Worm (Caenorhabditis elegans): ENCODE measurements around the gene math-8.

math-8 gene

ce11 chrII:1851716-1852115 lies 37.3 kb downstream of the math-8 start (continued):
- TF ChIP-seq ekl-4 (GFP tag; IDR thresholded peaks at IDR 0.05) (no peak), rcor-1 (GFP tag; IDR thresholded peaks at IDR 0.05) (no peak), mel-28 (tag; optimal IDR thresholded peaks at IDR 0.05; ENCODE audit: borderline replicate concordance) (no peak), madf-3 (GFP tag; IDR thresholded peaks at IDR 0.05) (no peak), mxl-1 (tag; optimal IDR thresholded peaks at IDR 0.05) (no peak), unc-62 (GFP tag; optimal IDR thresholded peaks at IDR 0.05) (no peak), tbp1 (GFP tag; optimal IDR thresholded peaks at IDR 0.05) (peak; percentile 42), Y79H2A.3 (GFP tag; conservative IDR thresholded peaks at IDR 0.05) (no peak), nhr-80 (tag; optimal IDR thresholded peaks at IDR 0.05) (peak; percentile 91), B0019.2 (GFP tag; conservative IDR thresholded peaks at IDR 0.05) (no peak), Y56A3A.18 (GFP tag; IDR thresholded peaks at IDR 0.05) (no peak), madf-8 (GFP tag; conservative IDR thresholded peaks at IDR 0.05) (no peak), dpl-1 (GFP tag; optimal IDR thresholded peaks at IDR 0.05) (no peak), ztf-22 (GFP tag; optimal IDR thresholded peaks at IDR 0.05) (peak; percentile 82), him-1 (tag; optimal IDR thresholded peaks at IDR 0.05) (no peak), attf-5 (GFP tag; optimal IDR thresholded peaks at IDR 0.05) (no peak), Y67H2A.10 (GFP tag; conservative IDR thresholded peaks at IDR 0.05) (no peak), bed-1 (GFP tag; IDR thresholded peaks at IDR 0.05) (no peak), madf-6 (GFP tag; IDR thresholded peaks at IDR 0.05) (no peak), ztf-26 (tag; optimal IDR thresholded peaks at IDR 0.05) (peak; percentile 7)

- TF ChIP-seq die-1 (tag; optimal IDR thresholded peaks at IDR 0.05): no peak
- TF ChIP-seq T26A5.8 (tag; optimal IDR thresholded peaks at IDR 0.05): no peak
- no peak for TF ChIP-seq snpc-1.1 (tag; optimal IDR thresholded peaks at IDR 0.05; ENCODE audit: insufficient read depth)
- TF ChIP-seq hmg-20 (GFP tag; IDR thresholded peaks at IDR 0.05): no peak
- TF ChIP-seq ZK185.1 (tag; optimal IDR thresholded peaks at IDR 0.05; ENCODE audit: poor library complexity, severe bottlenecking): no peak
- no peak for TF ChIP-seq zfh-2 (GFP tag; conservative IDR thresholded peaks at IDR 0.05)
- no peak for TF ChIP-seq somi-1 (GFP tag; optimal IDR thresholded peaks at IDR 0.05)
- no peak for TF ChIP-seq F22D6.2 (tag; optimal IDR thresholded peaks at IDR 0.05)
- TF ChIP-seq ekl-4 (GFP tag; IDR thresholded peaks at IDR 0.05): no peak
- TF ChIP-seq ets-4 (GFP tag; optimal IDR thresholded peaks at IDR 0.05): no peak
- TF ChIP-seq K11D2.4 (GFP tag; IDR thresholded peaks at IDR 0.05): no peak
- TF ChIP-seq hsf-1 (GFP tag; IDR thresholded peaks at IDR 0.05): no peak
Observed at ce11 chrII:1850840-1851294, 38.1 kb downstream of the math-8 start, which contains the start of gene C52E2.3. TSS of gene C52E2.3 (plus strand) at chrII:1851244.

- TF ChIP-seq ZK185.1 (tag; optimal IDR thresholded peaks at IDR 0.05; ENCODE audit: poor library complexity, severe bottlenecking): no peak
- TF ChIP-seq rpc-1 (optimal IDR thresholded peaks at IDR 0.05): no peak
- TF ChIP-seq rpc-1 (tag; optimal IDR thresholded peaks at IDR 0.05): no peak
- no peak for TF ChIP-seq sea-2 (GFP tag; IDR thresholded peaks at IDR 0.05)
- no peak for TF ChIP-seq madf-10 (tag; optimal IDR thresholded peaks at IDR 0.05)
- no peak for TF ChIP-seq nfya-2 (GFP tag; IDR thresholded peaks at IDR 0.05)
- TF ChIP-seq ceh-58 (GFP tag; IDR thresholded peaks at IDR 0.05): no peak
- TF ChIP-seq lin-35 (GFP tag; optimal IDR thresholded peaks at IDR 0.05): no peak
- no peak for TF ChIP-seq rcor-1 (GFP tag; IDR thresholded peaks at IDR 0.05)
- TF ChIP-seq F37B4.10 (GFP tag; IDR thresholded peaks at IDR 0.05): no peak
- no peak for TF ChIP-seq tbx-9 (tag; optimal IDR thresholded peaks at IDR 0.05; ENCODE audit: borderline replicate concordance)
- TF ChIP-seq ztf-28 (GFP tag; IDR thresholded peaks at IDR 0.05): no peak
- TF ChIP-seq F10E7.11 (tag; optimal IDR thresholded peaks at IDR 0.05): no peak
- no peak for TF ChIP-seq chd-7 (tag; optimal IDR thresholded peaks at IDR 0.05)
- no peak for TF ChIP-seq F49E8.2 (tag; optimal IDR thresholded peaks at IDR 0.05; ENCODE audit: insufficient read depth)
- no peak for TF ChIP-seq hmg-20 (GFP tag; IDR thresholded peaks at IDR 0.05)
- TF ChIP-seq unc-62 (GFP tag; optimal IDR thresholded peaks at IDR 0.05): no peak
- no peak for TF ChIP-seq ceh-27 (GFP tag; optimal IDR thresholded peaks at IDR 0.05)
Observed at ce11 chrII:1850299-1850698, 38.7 kb downstream of the math-8 start, which contains the start of gene fbxb-96. TSS of gene fbxb-96 (minus strand) at chrII:1850399.
